Worm (Caenorhabditis elegans): ENCODE results near the gene Y57G11B.3.
"Not testable (repeated sequence)": the region's sequence is repeated elsewhere in the genome, so short reads cannot be mapped to it uniquely, and the experiment has no call there.

- TF ChIP-seq die-1 (tag; optimal IDR thresholded peaks at IDR 0.05); pha-4 (tag; optimal IDR thresholded peaks at IDR 0.05); unc-62 (GFP tag; optimal IDR thresholded peaks at IDR 0.05); K11D2.4 (GFP tag; IDR thresholded peaks at IDR 0.05); unc-130 (GFP tag; optimal IDR thresholded peaks at IDR 0.05); ZK185.1 (tag; optimal IDR thresholded peaks at IDR 0.05; ENCODE audit: poor library complexity, severe bottlenecking); let-526 (GFP tag; IDR thresholded peaks at IDR 0.05): not testable (repeated sequence)
- peak; percentile 26 for TF ChIP-seq lin-54 (GFP tag; optimal IDR thresholded peaks at IDR 0.05)
- TF ChIP-seq ceh-91 (GFP tag; IDR thresholded peaks at IDR 0.05) = peak; percentile 62; the same call in 1 of the 2 replicates
- TF ChIP-seq hsf-1 (GFP tag; IDR thresholded peaks at IDR 0.05) = peak; percentile 80
- TF ChIP-seq snpc-4 (GFP tag; optimal IDR thresholded peaks at IDR 0.05) = peak; percentile 91
- TF ChIP-seq snpc-4 (tag; optimal IDR thresholded peaks at IDR 0.05) = peak; percentile 93 to 99 (median 94)
- peak; percentile 18 for TF ChIP-seq F49E8.2 (tag; optimal IDR thresholded peaks at IDR 0.05; ENCODE audit: insufficient read depth)
- 0 out of 2 replicates have a peak, but pooled peaks have one; percentile 25 for TF ChIP-seq ztf-25 (GFP tag; IDR thresholded peaks at IDR 0.05)
- peak; percentile 63 for TF ChIP-seq F33H1.4 (GFP tag; IDR thresholded peaks at IDR 0.05)
These were observed 48.7 kb downstream of the Y57G11B.3 start for ce11 chrIV:14525272-14526162.
